Worm (Caenorhabditis elegans) whole organism, L2 larva: Measurements from ENCODE around the gene sart-3.

Experiments used
- C34F6.9 ChIP-seq: fragments of 150-350 bp; optimal IDR thresholded peaks from 2 replicates; lab custom pipeline; 2014; ENCODE audit warnings: missing biosample characterization, missing genetic modification characterization
- F13H6.1 ChIP-seq: sonication (generic microtip); optimal IDR thresholded peaks from 2 replicates; lab custom pipeline; 2016; ENCODE audit warnings: missing genetic modification characterization, missing compliant biosample characterization
- R02D3.7 ChIP-seq: fragments of 150-350 bp; optimal IDR thresholded peaks from 2 replicates; lab custom pipeline; 2014; ENCODE audit warnings: missing biosample characterization, missing genetic modification characterization
- Y55F3AM.14 ChIP-seq: fragments of 200-800 bp; sonication (Bioruptor generic); optimal IDR thresholded peaks from 2 replicates; lab custom pipeline; 2018; ENCODE audit warnings: mild to moderate bottlenecking, missing genetic modification characterization, missing compliant biosample characterization
- ZK546.5 ChIP-seq: sonication (generic microtip); optimal IDR thresholded peaks from 2 replicates; lab custom pipeline; 2017; ENCODE audit warnings: missing biosample characterization, missing genetic modification characterization
- alr-1 ChIP-seq: fragments of 150-350 bp; optimal IDR thresholded peaks from 2 replicates; lab custom pipeline; 2014; ENCODE audit warnings: missing biosample characterization, missing genetic modification characterization
- ama-1 ChIP-seq: fragments of 150-350 bp; optimal IDR thresholded peaks from 2 replicates; lab custom pipeline; 2018; ENCODE audit warnings: inconsistent platforms
- blmp-1 ChIP-seq: sonication (generic microtip); optimal IDR thresholded peaks from 2 replicates; lab custom pipeline; 2017; ENCODE audit warnings: missing genetic modification characterization, mild to moderate bottlenecking, missing compliant biosample characterization, antibody characterized with exemption, moderate library complexity; ENCODE audit not compliant: insufficient read depth
- ceh-16 ChIP-seq: fragments of 150-350 bp; optimal IDR thresholded peaks from 2 replicates; lab custom pipeline; 2014; ENCODE audit warnings: missing biosample characterization, missing genetic modification characterization
- crh-2 ChIP-seq: sonication (generic microtip); optimal IDR thresholded peaks from 2 replicates; lab custom pipeline; 2017; ENCODE audit warnings: missing biosample characterization, missing genetic modification characterization
- dmd-4 ChIP-seq: sonication (generic microtip); optimal IDR thresholded peaks from 2 replicates; lab custom pipeline; 2017; ENCODE audit warnings: missing biosample characterization, missing genetic modification characterization
- egl-27 ChIP-seq: sonication (generic microtip); optimal IDR thresholded peaks from 3 replicates; lab custom pipeline; 2017; ENCODE audit warnings: missing biosample characterization, missing genetic modification reagents, missing genetic modification characterization
- elt-1 ChIP-seq: fragments of 150-350 bp; optimal IDR thresholded peaks from 2 replicates; lab custom pipeline; 2014; ENCODE audit warnings: missing biosample characterization, missing genetic modification characterization
- elt-3 ChIP-seq: sonication (generic microtip); optimal IDR thresholded peaks from 2 replicates; lab custom pipeline; 2017; ENCODE audit warnings: missing biosample characterization, missing genetic modification characterization
- fos-1 ChIP-seq: fragments of 150-350 bp; optimal IDR thresholded peaks from 2 replicates; lab custom pipeline; 2014; ENCODE audit warnings: missing biosample characterization, missing genetic modification characterization
- lin-11 ChIP-seq: fragments of 150-350 bp; sonication (generic microtip); optimal IDR thresholded peaks from 2 replicates; lab custom pipeline; 2014; ENCODE audit warnings: missing biosample characterization, missing genetic modification characterization, inconsistent platforms, mixed read lengths
- lin-13 ChIP-seq: fragments of 150-350 bp; optimal IDR thresholded peaks from 2 replicates; lab custom pipeline; 2014; ENCODE audit warnings: missing biosample characterization, missing genetic modification reagents, missing genetic modification characterization
- lin-39 ChIP-seq: fragments of 150-350 bp; optimal IDR thresholded peaks from 2 replicates; lab custom pipeline; 2014; ENCODE audit warnings: missing biosample characterization, missing genetic modification reagents, missing genetic modification characterization
- lsy-2 ChIP-seq, 2 experiments: fragments of 150-350 bp in 1 of 2; sonication (generic microtip) in 1 of 2; optimal IDR thresholded peaks; 2 replicates each; lab custom pipeline; 2014 to 2017; ENCODE audit warnings: missing biosample characterization in 2 of 2, missing genetic modification characterization in 2 of 2
- mab-5 ChIP-seq: fragments of 150-350 bp; optimal IDR thresholded peaks from 2 replicates; lab custom pipeline; 2014; ENCODE audit warnings: missing biosample characterization, missing genetic modification characterization
- mbf-1 ChIP-seq: sonication (generic microtip); optimal IDR thresholded peaks from 2 replicates; lab custom pipeline; 2017; ENCODE audit warnings: missing biosample characterization, missing genetic modification characterization
- mdl-1 ChIP-seq, 2 experiments: fragments of 150-350 bp in 1 of 2; sonication (generic microtip) in 1 of 2; optimal IDR thresholded peaks; 2 replicates each; lab custom pipeline; 2017; ENCODE audit warnings: missing biosample characterization in 2 of 2, missing genetic modification characterization in 2 of 2
- nhr-10 ChIP-seq: sonication (generic microtip); optimal IDR thresholded peaks from 2 replicates; lab custom pipeline; 2017; ENCODE audit warnings: missing biosample characterization, missing genetic modification characterization
- nhr-11 ChIP-seq: fragments of 150-350 bp; optimal IDR thresholded peaks from 2 replicates; lab custom pipeline; 2014; ENCODE audit warnings: missing biosample characterization, missing genetic modification characterization
- nhr-129 ChIP-seq: fragments of 150-350 bp; optimal IDR thresholded peaks from 2 replicates; lab custom pipeline; 2014; ENCODE audit warnings: missing biosample characterization, missing genetic modification characterization
- nhr-25 ChIP-seq: fragments of 150-350 bp; sonication (generic microtip); optimal IDR thresholded peaks from 3 replicates; lab custom pipeline; 2014; ENCODE audit warnings: missing biosample characterization, missing genetic modification characterization
- nhr-77 ChIP-seq: fragments of 150-350 bp; optimal IDR thresholded peaks from 2 replicates; lab custom pipeline; 2014; ENCODE audit warnings: missing biosample characterization, missing genetic modification characterization
- sma-9 ChIP-seq, 2 experiments: fragments of 150-350 bp in 1 of 2; sonication (generic microtip) in 1 of 2; optimal IDR thresholded peaks; 2 replicates each; lab custom pipeline; 2014 to 2016; ENCODE audit warnings: missing genetic modification characterization in 2 of 2, mild to moderate bottlenecking in 1 of 2, missing biosample characterization in 1 of 2, missing compliant biosample characterization in 1 of 2, missing genetic modification reagents in 1 of 2, moderate library complexity in 1 of 2
- unc-55 ChIP-seq: fragments of 150-350 bp; sonication (generic microtip); optimal IDR thresholded peaks from 3 replicates; lab custom pipeline; 2014; ENCODE audit warnings: missing biosample characterization, missing genetic modification reagents, missing genetic modification characterization
- zag-1 ChIP-seq: fragments of 150-350 bp; optimal IDR thresholded peaks from 2 replicates; lab custom pipeline; 2014; ENCODE audit warnings: missing biosample characterization, missing genetic modification characterization
- ztf-1 ChIP-seq: fragments of 200-800 bp; sonication (Bioruptor generic); conservative IDR thresholded peaks from 2 replicates; pipeline ENCODE4 v1.3.6; 2022; ENCODE audit warnings: missing genetic modification characterization, missing compliant biosample characterization
- ztf-4 ChIP-seq: fragments of 150-350 bp; optimal IDR thresholded peaks from 2 replicates; lab custom pipeline; 2014; ENCODE audit warnings: missing biosample characterization, missing genetic modification characterization

The sart-3 gene

DNA sequence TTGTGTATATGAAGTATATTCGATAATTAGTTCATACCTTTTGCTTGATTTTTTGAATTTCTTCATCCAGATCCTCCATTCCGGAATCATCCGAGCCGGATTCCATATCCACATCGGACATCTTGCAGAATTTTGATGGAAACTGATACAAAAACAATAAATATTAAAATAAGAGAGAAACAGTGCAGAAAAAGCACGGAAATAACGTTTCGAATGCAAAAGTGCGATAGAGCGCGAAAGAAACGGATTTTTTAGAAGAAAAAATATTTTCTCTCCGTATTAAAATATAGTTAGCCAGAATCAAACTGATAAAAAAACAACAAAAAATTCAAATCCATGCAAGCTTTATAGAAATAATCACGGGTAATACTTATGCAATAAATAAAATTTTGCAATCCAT is at the start of gene sart-3:
Gene sart-3, minus strand, starts transcription at position 219 of the 400 bp plus-strand sequence.
- TF ChIP-seq zag-1 (tag; lab: Kevin White, UChicago), result no peak
- TF ChIP-seq dmd-4 (tag; lab: Kevin White, UChicago), result no peak
- no peak for TF ChIP-seq egl-27 (tag; lab: Kevin White, UChicago)
- TF ChIP-seq C34F6.9 (tag; lab: Kevin White, UChicago), result peak; percentile 47
- no peak for TF ChIP-seq lin-13 (GFP tag; lab: Kevin White, UChicago)
- TF ChIP-seq lin-39 (tag; lab: Kevin White, UChicago), result no peak
- TF ChIP-seq unc-55, result peak; percentile 58

ce11 chrIV:11379254-11379653 is 46.5 kb upstream of the sart-3 start, which contains the start of gene fbxb-76:
TSS of gene fbxb-76 (minus strand) at chrIV:11379354.
- no peak for TF ChIP-seq R02D3.7 (tag; lab: Kevin White, UChicago)
- TF ChIP-seq nhr-10 (tag; lab: Kevin White, UChicago), result no peak
- no peak for TF ChIP-seq mbf-1 (tag; lab: Kevin White, UChicago)
- TF ChIP-seq elt-1, result no peak
- TF ChIP-seq blmp-1 (tag; lab: Kevin White, UChicago), result no peak
- TF ChIP-seq nhr-129 (tag; lab: Kevin White, UChicago), result no peak
- TF ChIP-seq unc-55, result no peak
- no peak for TF ChIP-seq F13H6.1 (tag; lab: Kevin White, UChicago)
- no peak for TF ChIP-seq elt-3 (tag; lab: Kevin White, UChicago)
- TF ChIP-seq lsy-2 (tag; optimal IDR thresholded peaks at IDR 0.05; lab: Kevin White, UChicago), result no peak
- no peak for TF ChIP-seq alr-1 (tag; lab: Kevin White, UChicago)
- TF ChIP-seq mab-5 (tag; lab: Kevin White, UChicago), result no peak

ce11 chrIV:11377439-11377838 is 44.7 kb upstream of the sart-3 start:
- TF ChIP-seq mab-5 (tag; lab: Kevin White, UChicago) (no peak), dmd-4 (tag; lab: Kevin White, UChicago) (no peak), ZK546.5 (no peak), ztf-1 (GFP tag; lab: Robert Waterston, UW) (no peak), nhr-25 (tag; lab: Kevin White, UChicago) (no peak), lin-11 (tag; lab: Kevin White, UChicago) (no peak), sma-9 (GFP tag; optimal IDR thresholded peaks at IDR 0.05; lab: Kevin White, UChicago) (no peak), sma-9 (tag; optimal IDR thresholded peaks at IDR 0.05; lab: Kevin White, UChicago) (no peak), crh-2 (tag; lab: Kevin White, UChicago) (no peak), nhr-11 (tag; lab: Kevin White, UChicago) (no peak), alr-1 (tag; lab: Kevin White, UChicago) (no peak), mdl-1 (tag; optimal IDR thresholded peaks at IDR 0.05; lab: Kevin White, UChicago) (no peak), Y55F3AM.14 (no peak), ama-1 (lab: Kevin White, UChicago) (no peak), F13H6.1 (tag; lab: Kevin White, UChicago) (no peak)

ce11 chrIV:11375713-11376112 is 42.9 kb upstream of the sart-3 start:
- TF ChIP-seq mbf-1 (tag; lab: Kevin White, UChicago), result no peak
- TF ChIP-seq mdl-1 (tag; optimal IDR thresholded peaks at IDR 0.05; lab: Kevin White, UChicago), result no peak
- no peak for TF ChIP-seq egl-27 (tag; lab: Kevin White, UChicago)
- TF ChIP-seq, all 48 proteins: peak for 0

DNA sequence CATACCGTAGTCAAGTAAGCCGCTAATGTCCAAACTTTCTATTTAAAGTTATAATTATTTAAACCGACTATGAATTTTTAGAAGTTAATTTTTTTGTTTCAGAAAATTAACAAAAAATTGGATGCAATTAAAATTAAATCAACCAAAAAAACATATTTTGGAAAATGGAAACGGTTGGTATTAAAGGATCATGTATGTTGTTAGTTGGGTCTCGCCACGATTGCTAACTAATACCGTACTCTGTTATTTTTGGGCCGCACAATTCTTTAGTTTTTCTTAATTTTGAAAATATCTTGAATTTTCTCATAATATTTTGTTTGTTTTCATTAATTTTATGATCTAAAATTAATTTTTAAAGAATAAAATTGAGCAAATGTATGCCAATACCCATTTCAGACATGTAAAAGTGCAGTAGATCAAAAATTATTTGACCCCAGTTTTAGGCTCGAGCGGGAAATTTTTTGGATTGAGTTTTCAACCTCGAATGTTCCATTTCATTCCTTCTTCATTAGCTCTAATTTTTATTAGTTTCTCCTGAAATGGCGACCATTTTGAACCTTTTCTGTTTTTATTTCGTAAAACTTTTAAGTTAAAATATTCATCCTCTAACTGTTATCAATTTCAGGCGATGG is 39.7 kb upstream of the sart-3 start, which contains the start of gene cbd-1:
Gene cbd-1, plus strand, starts transcription at position 626 of the 632 bp plus-strand sequence.
- no peak for TF ChIP-seq F13H6.1 (tag; lab: Kevin White, UChicago)
- TF ChIP-seq sma-9 (GFP tag; optimal IDR thresholded peaks at IDR 0.05; lab: Kevin White, UChicago), result no peak
- no peak for TF ChIP-seq sma-9 (tag; optimal IDR thresholded peaks at IDR 0.05; lab: Kevin White, UChicago)
- no peak for TF ChIP-seq fos-1 (tag; lab: Kevin White, UChicago)
- no peak for TF ChIP-seq ceh-16 (tag; lab: Kevin White, UChicago)
- no peak for TF ChIP-seq nhr-77
- no peak for TF ChIP-seq ztf-4 (tag; lab: Kevin White, UChicago)
